Worm (Caenorhabditis elegans): ENCODE measurements around the gene aars-1.

aars-1 gene

DNA sequence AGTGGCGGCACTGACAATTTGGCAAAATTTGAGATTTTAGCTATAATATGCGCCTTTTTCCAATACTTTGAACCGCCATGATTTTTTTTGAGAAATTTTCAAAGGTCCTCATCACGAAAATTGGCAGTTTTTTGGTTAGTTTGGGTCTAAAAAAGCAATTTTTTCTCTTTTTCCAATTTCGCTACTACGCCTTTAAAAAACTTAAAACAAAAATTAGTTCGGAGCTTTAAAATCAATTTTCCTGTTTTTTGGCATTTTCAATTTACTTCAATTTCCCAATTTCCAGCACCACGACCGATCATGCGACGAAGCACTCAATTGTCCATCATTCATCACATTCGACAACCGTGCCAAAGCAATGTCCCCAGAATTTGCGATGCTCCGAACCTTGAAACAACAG, 33.1 kb upstream of the aars-1 start, which contains the start of gene B0334.5:
B0334.5 (plus strand) TSS at position 301 of the 400 bp plus-strand sequence.
- TF ChIP-seq gmeb-2 (tag; optimal IDR thresholded peaks at IDR 0.05) = no peak
- TF ChIP-seq ceh-2 (tag; optimal IDR thresholded peaks at IDR 0.05) = no peak
- no peak for TF ChIP-seq elt-4 (tag; optimal IDR thresholded peaks at IDR 0.05)
- TF ChIP-seq pax-1 (tag; optimal IDR thresholded peaks at IDR 0.05) = no peak

DNA sequence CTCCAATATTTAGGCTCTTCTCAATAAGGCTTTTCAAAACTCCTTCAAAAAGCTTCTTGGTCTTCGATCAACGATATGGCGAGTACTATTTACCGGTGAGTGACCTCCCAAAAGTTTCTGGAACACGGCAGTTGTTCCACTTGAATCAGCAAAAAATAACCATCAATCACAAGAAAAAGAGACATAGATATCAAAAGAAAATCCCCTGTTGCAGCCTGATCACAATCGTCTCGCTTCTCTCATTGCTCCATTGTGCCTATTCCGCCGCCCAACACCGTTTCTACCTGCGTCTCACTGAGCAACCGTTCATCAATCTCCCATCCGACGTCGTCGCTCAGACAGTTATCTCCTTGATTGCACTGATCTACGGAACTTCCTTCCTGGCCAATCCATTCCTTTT, 32.5 kb upstream of the aars-1 start, which contains the start of gene emc-5:
emc-5 (plus strand) TSS at position 14 of the 400 bp plus-strand sequence.
- TF ChIP-seq ets-4 (tag; optimal IDR thresholded peaks at IDR 0.05) (no peak), ceh-18 (tag; optimal IDR thresholded peaks at IDR 0.05) (peak; percentile 26), unc-55 (GFP tag; optimal IDR thresholded peaks at IDR 0.05) (peak; percentile 14)

DNA sequence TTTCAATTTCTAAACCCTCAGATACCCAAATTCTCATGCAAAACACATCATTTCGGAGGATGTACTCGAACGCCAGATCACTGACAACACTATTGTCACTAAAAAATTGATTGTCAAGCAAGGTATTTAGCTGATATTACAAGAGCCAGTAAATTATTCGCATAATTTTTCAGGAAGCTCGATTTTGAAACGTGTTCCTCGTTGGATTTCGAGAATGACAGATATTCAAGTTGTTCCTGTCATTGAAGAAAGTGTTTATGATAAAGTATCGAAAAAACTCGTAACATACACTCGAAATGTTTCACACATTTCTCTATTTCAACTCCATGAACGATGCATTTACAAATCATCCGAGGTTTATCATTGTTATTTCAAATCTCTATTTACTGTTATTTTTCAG, 31.5 kb upstream of the aars-1 start:
- no peak for TF ChIP-seq nfya-1 (tag; optimal IDR thresholded peaks at IDR 0.05)
- TF ChIP-seq hlh-15 (tag; optimal IDR thresholded peaks at IDR 0.05) = no peak
- TF ChIP-seq ahr-1 (tag; optimal IDR thresholded peaks at IDR 0.05) = no peak
- no peak for TF ChIP-seq che-1 (tag; optimal IDR thresholded peaks at IDR 0.05)
- TF ChIP-seq ztf-16 (tag; optimal IDR thresholded peaks at IDR 0.05) = no peak
- TF ChIP-seq tbx-2 (tag; optimal IDR thresholded peaks at IDR 0.05) = no peak
- TF ChIP-seq pag-3 (tag; optimal IDR thresholded peaks at IDR 0.05; ENCODE audit: borderline replicate concordance) = no peak
- no peak for TF ChIP-seq ets-4 (tag; optimal IDR thresholded peaks at IDR 0.05)
- TF ChIP-seq F13H6.1 (tag; optimal IDR thresholded peaks at IDR 0.05) = no peak
- no peak for TF ChIP-seq elt-4 (tag; optimal IDR thresholded peaks at IDR 0.05)
- no peak for TF ChIP-seq C08G9.2 (tag; optimal IDR thresholded peaks at IDR 0.05)
- no peak for TF ChIP-seq odd-2 (tag; optimal IDR thresholded peaks at IDR 0.05)
- TF ChIP-seq hlh-8 (tag; optimal IDR thresholded peaks at IDR 0.05) = no peak

DNA sequence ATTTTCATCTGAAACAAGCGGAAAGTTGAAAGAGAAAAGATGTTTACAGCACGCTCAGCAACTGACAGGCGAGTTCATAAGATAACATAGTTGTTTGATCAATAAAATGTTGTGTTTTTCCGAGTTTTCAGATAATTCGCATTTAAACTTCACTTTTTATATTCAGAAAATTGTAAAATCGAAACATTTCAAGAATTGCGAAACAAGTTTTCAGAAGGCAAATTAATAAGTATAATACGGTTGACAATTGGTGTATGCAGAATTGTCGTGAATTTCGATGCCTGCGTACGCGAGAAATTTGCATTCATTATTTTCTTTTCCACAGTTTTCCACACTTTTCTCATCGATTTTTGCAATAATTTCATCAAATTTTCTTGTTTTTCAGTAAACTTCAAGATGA, 31.0 kb upstream of the aars-1 start, which contains the start of the genes ooc-3 and B0334.4:
ooc-3 (minus strand) TSS at position 15 of the 400 bp plus-strand sequence.
B0334.4 (plus strand) TSS at position 386 of the 400 bp plus-strand sequence.
- TF ChIP-seq unc-42 (tag; optimal IDR thresholded peaks at IDR 0.05) (peak; percentile 70), eyg-1 (tag; optimal IDR thresholded peaks at IDR 0.05) (no peak)

DNA sequence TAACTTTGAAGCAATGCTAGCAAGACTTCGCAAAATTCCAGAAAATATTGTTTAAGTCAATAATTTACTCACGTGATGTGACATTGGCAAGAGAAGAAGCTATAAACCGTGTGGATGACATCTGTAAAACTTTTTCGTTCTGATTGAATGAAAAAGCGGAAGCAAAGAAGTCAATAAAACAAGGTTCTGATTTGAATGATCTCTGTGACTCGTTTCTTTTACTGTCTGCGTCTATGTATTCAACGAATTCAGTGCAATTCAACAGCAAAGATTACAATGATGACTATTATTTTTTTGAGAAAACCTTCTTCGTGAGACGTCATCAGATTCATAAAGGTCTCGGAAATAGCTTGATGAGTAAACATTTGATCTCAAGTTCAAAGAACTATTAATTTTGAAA, 28.5 kb upstream of the aars-1 start, which contains the start of gene hacl-1:
hacl-1 (minus strand) TSS at position 121 of the 400 bp plus-strand sequence.
- TF ChIP-seq pag-3 (tag; optimal IDR thresholded peaks at IDR 0.05; ENCODE audit: borderline replicate concordance) (no peak), tbx-7 (tag; optimal IDR thresholded peaks at IDR 0.05) (no peak), elt-2 (tag; optimal IDR thresholded peaks at IDR 0.05) (peak; percentile 27), mec-3 (tag; optimal IDR thresholded peaks at IDR 0.05; ENCODE audit: borderline replicate concordance) (no peak), K09A11.1 (tag; optimal IDR thresholded peaks at IDR 0.05; ENCODE audit: insufficient read depth) (no peak), pros-1 (tag; optimal IDR thresholded peaks at IDR 0.05) (no peak), nfya-1 (tag; optimal IDR thresholded peaks at IDR 0.05) (no peak), C08G9.2 (tag; optimal IDR thresholded peaks at IDR 0.05) (no peak), unc-3 (GFP tag; conservative IDR thresholded peaks at IDR 0.05) (no peak), unc-3 (tag; optimal IDR thresholded peaks at IDR 0.05) (no peak)

DNA sequence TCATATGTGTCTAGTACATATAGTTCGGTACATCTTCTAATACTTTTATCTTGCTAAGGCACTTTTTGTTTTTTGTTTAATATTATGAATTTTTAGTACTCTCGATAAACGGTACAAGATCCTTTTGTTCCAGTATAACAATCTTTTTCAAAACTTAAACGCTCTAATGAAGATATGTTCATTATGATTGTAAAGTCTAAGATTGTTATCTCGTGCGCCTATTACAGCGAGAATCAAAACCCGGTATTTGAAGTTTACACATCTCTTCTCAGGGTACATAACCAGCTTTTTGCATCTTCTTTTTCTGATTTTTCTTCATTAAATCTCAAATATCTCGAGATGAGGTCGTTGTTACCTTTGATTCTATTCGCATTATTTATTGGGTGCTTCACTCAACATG, 23.7 kb upstream of the aars-1 start, which contains the start of gene B0334.13:
B0334.13 (plus strand) TSS at position 301 of the 400 bp plus-strand sequence.
- TF ChIP-seq unc-86 (tag; optimal IDR thresholded peaks at IDR 0.05) (no peak), T23F11.4 (GFP tag; optimal IDR thresholded peaks at IDR 0.05) (no peak), unc-3 (GFP tag; conservative IDR thresholded peaks at IDR 0.05) (no peak), unc-3 (tag; optimal IDR thresholded peaks at IDR 0.05) (no peak), nhr-11 (tag; optimal IDR thresholded peaks at IDR 0.05) (no peak), ceh-45 (GFP tag; IDR thresholded peaks at IDR 0.05) (no peak), ama-1 (optimal IDR thresholded peaks at IDR 0.05) (no peak), ttx-3 (tag; optimal IDR thresholded peaks at IDR 0.05) (no peak), ceh-31 (tag; optimal IDR thresholded peaks at IDR 0.05) (no peak), lim-6 (tag; optimal IDR thresholded peaks at IDR 0.05) (no peak), sox-2 (GFP tag; IDR thresholded peaks at IDR 0.05) (no peak), ceh-48 (tag; optimal IDR thresholded peaks at IDR 0.05) (no peak), ceh-2 (tag; optimal IDR thresholded peaks at IDR 0.05) (no peak), fkh-6 (tag; optimal IDR thresholded peaks at IDR 0.05) (no peak), pax-1 (tag; optimal IDR thresholded peaks at IDR 0.05) (no peak), hlh-6 (tag; optimal IDR thresholded peaks at IDR 0.05) (no peak), K02D7.2 (tag; optimal IDR thresholded peaks at IDR 0.05) (no peak), elt-4 (tag; optimal IDR thresholded peaks at IDR 0.05) (no peak), ceh-18 (tag; optimal IDR thresholded peaks at IDR 0.05) (no peak), pat-9 (tag; optimal IDR thresholded peaks at IDR 0.05) (no peak)
